Fruit fly (Drosophila melanogaster) whole organism, embryonic: ENCODE data around the gene schlank.

Experiments
- Bteb2 ChIP-seq: fragments of 200-800 bp; sonication (Bioruptor generic); optimal IDR thresholded peaks from 2 replicates; lab custom pipeline; 2016; ENCODE audit warnings: missing biosample characterization, missing genetic modification characterization
- CG10267 ChIP-seq: fragments of 200-800 bp; sonication (Bioruptor generic); optimal IDR thresholded peaks from 2 replicates; lab custom pipeline; 2018; ENCODE audit warnings: missing biosample characterization, mild to moderate bottlenecking, missing genetic modification characterization, moderate library complexity
- CG11456 ChIP-seq: fragments of 200-800 bp; sonication (Bioruptor generic); IDR thresholded peaks from 3 replicates; pipeline ENCODE4 v1.3.6; 2022; ENCODE audit warnings: missing biosample characterization, missing genetic modification characterization
- CG12236 ChIP-seq: fragments of 200-800 bp; sonication (Bioruptor generic); optimal IDR thresholded peaks from 2 replicates; lab custom pipeline; 2016; ENCODE audit warnings: missing biosample characterization, missing genetic modification characterization
- CG12744 ChIP-seq: fragments of 200-800 bp; sonication (Bioruptor generic); optimal IDR thresholded peaks from 2 replicates; lab custom pipeline; 2016; ENCODE audit warnings: missing biosample characterization, missing genetic modification characterization
- CG13287 ChIP-seq: fragments of 200-800 bp; sonication (Bioruptor generic); IDR thresholded peaks from 2 replicates; pipeline ENCODE4 v1.3.6; 2022; ENCODE audit warnings: missing biosample characterization, missing genetic modification characterization; ENCODE audit not compliant: partially characterized antibody
- CG13424 ChIP-seq: fragments of 200-800 bp; sonication (Bioruptor generic); optimal IDR thresholded peaks from 2 replicates; lab custom pipeline; 2019; ENCODE audit warnings: missing biosample characterization, mild to moderate bottlenecking, missing genetic modification characterization, moderate library complexity
- CG13894 ChIP-seq: fragments of 200-800 bp; sonication (Bioruptor generic); optimal IDR thresholded peaks from 3 replicates; lab custom pipeline; 2018; ENCODE audit warnings: missing biosample characterization, mild to moderate bottlenecking, missing genetic modification characterization, moderate library complexity
- CG14441 ChIP-seq: fragments of 200-800 bp; sonication (Bioruptor generic); IDR thresholded peaks from 2 replicates; pipeline ENCODE4 v1.3.6; 2022; ENCODE audit warnings: missing biosample characterization, missing genetic modification characterization
- CG14965 ChIP-seq: fragments of 200-800 bp; sonication (Bioruptor generic); optimal IDR thresholded peaks from 2 replicates; lab custom pipeline; 2016; ENCODE audit warnings: missing biosample characterization, missing genetic modification characterization, borderline replicate concordance
- CG15601 ChIP-seq: fragments of 200-800 bp; sonication (Bioruptor generic); optimal IDR thresholded peaks from 3 replicates; lab custom pipeline; 2019; ENCODE audit warnings: missing biosample characterization, mild to moderate bottlenecking, missing genetic modification characterization, moderate library complexity
- CG17568 ChIP-seq: fragments of 200-800 bp; sonication (Bioruptor generic); optimal IDR thresholded peaks from 2 replicates; lab custom pipeline; 2018; ENCODE audit warnings: missing biosample characterization, mild to moderate bottlenecking, missing genetic modification characterization, moderate library complexity
- CG2116 ChIP-seq: fragments of 200-800 bp; sonication (Bioruptor generic); optimal IDR thresholded peaks from 3 replicates; lab custom pipeline; 2018; ENCODE audit warnings: missing biosample characterization, mild to moderate bottlenecking, missing genetic modification characterization
- CG30020 ChIP-seq: fragments of 200-800 bp; optimal IDR thresholded peaks from 2 replicates; lab custom pipeline; 2019; ENCODE audit warnings: missing biosample characterization, mild to moderate bottlenecking, missing genetic modification characterization, moderate library complexity
- CG3065 ChIP-seq: fragments of 200-800 bp; sonication (Bioruptor generic); optimal IDR thresholded peaks from 2 replicates; lab custom pipeline; 2016; ENCODE audit warnings: missing biosample characterization, missing genetic modification characterization
- CG3163 ChIP-seq: fragments of 200-800 bp; sonication (Bioruptor generic); optimal IDR thresholded peaks from 3 replicates; lab custom pipeline; 2016; ENCODE audit warnings: missing biosample characterization, missing genetic modification characterization
- CG4730 ChIP-seq: fragments of 200-800 bp; sonication (Bioruptor generic); IDR thresholded peaks from 2 replicates; pipeline ENCODE4 v1.3.6; 2022; ENCODE audit warnings: missing biosample characterization, missing genetic modification characterization
- CG8290 ChIP-seq, 3 experiments: fragments of 200-800 bp; sonication (Bioruptor generic); optimal IDR thresholded peaks; 2 replicates each; lab custom pipeline; 2016 to 2019; ENCODE audit warnings: missing biosample characterization in 3 of 3, missing genetic modification characterization in 3 of 3, mild to moderate bottlenecking in 2 of 3, moderate library complexity in 1 of 3
- CG9932 ChIP-seq: fragments of 200-800 bp; sonication (Bioruptor generic); IDR thresholded peaks from 2 replicates; pipeline ENCODE4 v1.3.6; 2022; ENCODE audit warnings: missing biosample characterization, missing genetic modification characterization
- CHES-1-like ChIP-seq: fragments of 200-800 bp; sonication (Bioruptor generic); optimal IDR thresholded peaks from 2 replicates; lab custom pipeline; 2016; ENCODE audit warnings: missing biosample characterization, missing genetic modification characterization
- CTCF ChIP-seq: fragments of 200-800 bp; sonication (Bioruptor generic); optimal IDR thresholded peaks from 2 replicates; lab custom pipeline; 2017; ENCODE audit warnings: missing biosample characterization, mild to moderate bottlenecking, missing genetic modification characterization, moderate library complexity
- Dad ChIP-seq: fragments of 200-800 bp; sonication (Bioruptor generic); optimal IDR thresholded peaks from 3 replicates; lab custom pipeline; 2016; ENCODE audit warnings: missing biosample characterization, missing genetic modification characterization
- Dll ChIP-seq: fragments of 200-800 bp; sonication (Bioruptor generic); IDR thresholded peaks from 4 replicates; pipeline ENCODE4 v1.3.6; 2022; ENCODE audit warnings: missing biosample characterization, missing genetic modification characterization; ENCODE audit not compliant: partially characterized antibody
- Doc3 ChIP-seq: fragments of 200-800 bp; sonication (Bioruptor generic); IDR thresholded peaks from 3 replicates; pipeline ENCODE4 v1.3.6; 2022; ENCODE audit warnings: missing biosample characterization, missing genetic modification characterization; ENCODE audit not compliant: partially characterized antibody
- Dp ChIP-seq: fragments of 200-800 bp; sonication (Bioruptor generic); optimal IDR thresholded peaks from 2 replicates; lab custom pipeline; 2018; ENCODE audit warnings: missing biosample characterization, mild to moderate bottlenecking, missing genetic modification characterization, moderate library complexity
- Dref ChIP-seq: fragments of 200-800 bp; sonication (Bioruptor generic); IDR thresholded peaks from 2 replicates; pipeline ENCODE4 v1.3.6; 2022; ENCODE audit warnings: missing biosample characterization, missing genetic modification characterization
- Ets65A ChIP-seq: fragments of 200-800 bp; sonication (Bioruptor generic); peaks from one replicate; lab custom pipeline; 2016; ENCODE audit warnings: missing biosample characterization, missing genetic modification characterization
- H2.0 ChIP-seq: fragments of 200-800 bp; sonication (Bioruptor generic); IDR thresholded peaks from 2 replicates; pipeline ENCODE4 v1.3.6; 2022; ENCODE audit warnings: missing biosample characterization, missing genetic modification characterization
- Hsf ChIP-seq: fragments of 200-800 bp; sonication (Bioruptor generic); optimal IDR thresholded peaks from 3 replicates; lab custom pipeline; 2016; ENCODE audit warnings: missing biosample characterization, missing genetic modification characterization
- Jarid2 ChIP-seq: fragments of 200-800 bp; sonication (Bioruptor generic); optimal IDR thresholded peaks from 3 replicates; lab custom pipeline; 2017; ENCODE audit warnings: mild to moderate bottlenecking, missing biosample characterization, missing genetic modification reagents, missing genetic modification characterization
- NC2β ChIP-seq: fragments of 200-800 bp; sonication (Bioruptor generic); optimal IDR thresholded peaks from 2 replicates; lab custom pipeline; 2016; ENCODE audit warnings: missing biosample characterization, missing genetic modification characterization
- NFAT ChIP-seq: fragments of 200-800 bp; sonication (Bioruptor generic); IDR thresholded peaks from 2 replicates; pipeline ENCODE4 v1.3.6; 2022; ENCODE audit warnings: missing biosample characterization, missing genetic modification characterization
- az2 ChIP-seq: fragments of 200-800 bp; sonication (Bioruptor generic); optimal IDR thresholded peaks from 3 replicates; lab custom pipeline; 2016; ENCODE audit warnings: missing biosample characterization, missing genetic modification characterization
- bab2 ChIP-seq: fragments of 200-800 bp; sonication (Bioruptor generic); optimal IDR thresholded peaks from 2 replicates; lab custom pipeline; 2016; ENCODE audit warnings: missing biosample characterization, missing genetic modification characterization
- bsh ChIP-seq, 2 experiments: fragments of 200-800 bp; sonication (Bioruptor generic); optimal IDR thresholded peaks; 2 replicates each; lab custom pipeline; 2017 to 2018; ENCODE audit warnings: mild to moderate bottlenecking in 2 of 2, missing biosample characterization in 2 of 2, missing genetic modification characterization in 2 of 2, moderate library complexity in 1 of 2
- caup ChIP-seq: fragments of 200-800 bp; sonication (Bioruptor generic); optimal IDR thresholded peaks from 3 replicates; lab custom pipeline; 2017; ENCODE audit warnings: missing biosample characterization, mild to moderate bottlenecking, missing genetic modification characterization, moderate library complexity; ENCODE audit not compliant: severe bottlenecking
- chm ChIP-seq: fragments of 200-800 bp; sonication (Bioruptor generic); IDR thresholded peaks from 2 replicates; pipeline ENCODE4 v1.3.6; 2022; ENCODE audit warnings: missing biosample characterization, missing genetic modification characterization
- crp ChIP-seq, 2 experiments: fragments of 200-800 bp; sonication (Bioruptor generic); optimal IDR thresholded peaks; 2 replicates in 1 of 2; 3 replicates in 1 of 2; lab custom pipeline; 2017; ENCODE audit warnings: missing biosample characterization in 2 of 2, missing genetic modification characterization in 2 of 2, mild to moderate bottlenecking in 1 of 2, moderate library complexity in 1 of 2
- dm ChIP-seq: fragments of 200-800 bp; sonication (Bioruptor generic); optimal IDR thresholded peaks from 3 replicates; lab custom pipeline; 2016; ENCODE audit warnings: missing biosample characterization, missing genetic modification characterization
- jumu ChIP-seq: fragments of 200-800 bp; sonication (Bioruptor generic); optimal IDR thresholded peaks from 3 replicates; lab custom pipeline; 2016; ENCODE audit warnings: missing biosample characterization, missing genetic modification characterization
- lbe ChIP-seq: fragments of 200-800 bp; sonication (Bioruptor generic); optimal IDR thresholded peaks from 2 replicates; lab custom pipeline; 2016; ENCODE audit warnings: missing biosample characterization, mild to moderate bottlenecking, missing genetic modification characterization
- mirr ChIP-seq: fragments of 200-800 bp; sonication (Bioruptor generic); optimal IDR thresholded peaks from 3 replicates; lab custom pipeline; 2018; ENCODE audit warnings: missing biosample characterization, mild to moderate bottlenecking, missing genetic modification characterization
- nerfin-1 ChIP-seq: fragments of 200-800 bp; sonication (Bioruptor generic); optimal IDR thresholded peaks from 3 replicates; lab custom pipeline; 2019; ENCODE audit warnings: missing biosample characterization, mild to moderate bottlenecking, missing genetic modification characterization, moderate library complexity
- odd ChIP-seq: fragments of 200-800 bp; sonication (Bioruptor generic); optimal IDR thresholded peaks from 2 replicates; lab custom pipeline; 2017; ENCODE audit warnings: missing biosample characterization, mild to moderate bottlenecking, missing genetic modification characterization
- phol ChIP-seq: fragments of 200-800 bp; sonication (Bioruptor generic); optimal IDR thresholded peaks from 3 replicates; lab custom pipeline; 2018; ENCODE audit warnings: missing biosample characterization, mild to moderate bottlenecking, missing genetic modification characterization, moderate library complexity
- row ChIP-seq: fragments of 200-800 bp; sonication (Bioruptor generic); IDR thresholded peaks from 3 replicates; pipeline ENCODE4 v1.3.6; 2022; ENCODE audit warnings: missing biosample characterization, missing genetic modification characterization
- so ChIP-seq: fragments of 200-800 bp; sonication (Bioruptor generic); IDR thresholded peaks from 3 replicates; pipeline ENCODE4 v1.3.6; 2022; ENCODE audit warnings: missing biosample characterization, missing genetic modification characterization
- sug ChIP-seq: fragments of 200-800 bp; optimal IDR thresholded peaks from 2 replicates; lab custom pipeline; 2019; ENCODE audit warnings: missing biosample characterization, mild to moderate bottlenecking, missing genetic modification characterization, moderate library complexity
- twi ChIP-seq: fragments of 200-800 bp; optimal IDR thresholded peaks from 2 replicates; lab custom pipeline; 2019; ENCODE audit warnings: missing biosample characterization, mild to moderate bottlenecking, missing genetic modification characterization, moderate library complexity
- unpg ChIP-seq: fragments of 200-800 bp; sonication (Bioruptor generic); optimal IDR thresholded peaks from 3 replicates; lab custom pipeline; 2018; ENCODE audit warnings: missing biosample characterization, mild to moderate bottlenecking, missing genetic modification characterization, moderate library complexity

The schlank gene

dm6 chrX:6287842-6288241 lies 20.8 kb upstream of the schlank start, which contains the start of the genes Top3beta and wuho (continued):
- peak in 1 of 2 experiments; percentile 44 for TF ChIP-seq crp (GFP tag; optimal IDR thresholded peaks at IDR 0.05; lab: Kevin White, UChicago)
- no peak for TF ChIP-seq CG14965
- TF ChIP-seq nerfin-1, result peak; percentile 60
- peak; percentile 49 for TF ChIP-seq Dp (GFP tag; lab: Kevin White, UChicago)
- TF ChIP-seq H2.0 (GFP tag; lab: Robert Waterston, UW), result no peak
- peak; percentile 49; the same call in 1 of the 3 replicates for TF ChIP-seq Doc3 (GFP tag; lab: Robert Waterston, UW)
- 0 out of 3 replicates have a peak, but pooled peaks have one; percentile 11 for TF ChIP-seq so (GFP tag; lab: Robert Waterston, UW)
- peak; percentile 8 for TF ChIP-seq CG13424
- TF ChIP-seq dm (GFP tag; lab: Kevin White, UChicago), result peak; percentile 79
- TF ChIP-seq Bteb2 (GFP tag; lab: Kevin White, UChicago), result peak; percentile 30
- peak; percentile 45 for TF ChIP-seq CG8290 (GFP tag; optimal IDR thresholded peaks at IDR 0.05; lab: Kevin White, UChicago)
- TF ChIP-seq CG8290 (tag; optimal IDR thresholded peaks at IDR 0.05; lab: Kevin White, UChicago), result peak; percentile 2 to 90
- TF ChIP-seq CG11456, result peak; percentile 66; the same call in 1 of the 3 replicates
- 0 out of 2 replicates have a peak, but pooled peaks have one; percentile 20 for TF ChIP-seq NFAT (GFP tag; lab: Robert Waterston, UW)
- peak; percentile 70 for TF ChIP-seq NC2β (GFP tag; lab: Kevin White, UChicago)
- TF ChIP-seq twi, result peak; percentile 23
- peak; percentile 40 for TF ChIP-seq bab2 (GFP tag; lab: Kevin White, UChicago)
- peak; percentile 4 for TF ChIP-seq CG12744 (GFP tag; lab: Kevin White, UChicago)
- peak; percentile 61 for TF ChIP-seq CG3163
- peak; percentile 82 for TF ChIP-seq CG13287 (GFP tag; lab: Robert Waterston, UW)
- TF ChIP-seq lbe (GFP tag; lab: Kevin White, UChicago), result peak; percentile 30
- peak; percentile 67 for TF ChIP-seq row (GFP tag; lab: Robert Waterston, UW)
- no peak for TF ChIP-seq CG4730 (GFP tag; lab: Robert Waterston, UW)
- peak; percentile 39 for TF ChIP-seq Hsf (GFP tag; lab: Kevin White, UChicago)
- TF ChIP-seq bsh (GFP tag; optimal IDR thresholded peaks at IDR 0.05; lab: Kevin White, UChicago), result peak in 1 of 2 experiments; percentile 2
- peak; percentile 90 for TF ChIP-seq Ets65A (GFP tag; lab: Kevin White, UChicago)
- TF ChIP-seq az2 (GFP tag; lab: Kevin White, UChicago), result peak; percentile 2
- peak; percentile 36 for TF ChIP-seq mirr (GFP tag; lab: Kevin White, UChicago)
- TF ChIP-seq CG2116 (GFP tag; lab: Kevin White, UChicago), result peak; percentile 86
- peak; percentile 68; the same call in 3 of the 4 replicates for TF ChIP-seq Dll (GFP tag; lab: Robert Waterston, UW)
- TF ChIP-seq CG17568 (GFP tag; lab: Kevin White, UChicago), result no peak
- TF ChIP-seq phol (tag; lab: Kevin White, UChicago), result peak; percentile 56
- no peak for TF ChIP-seq Jarid2 (GFP tag; lab: Kevin White, UChicago)
- TF ChIP-seq CG13894, result peak; percentile 97
- TF ChIP-seq CG12236 (GFP tag; lab: Kevin White, UChicago), result no peak
- peak; percentile 7 for TF ChIP-seq Dad (GFP tag; lab: Kevin White, UChicago)
- peak; percentile 62 for TF ChIP-seq caup (GFP tag; lab: Kevin White, UChicago)
- peak; percentile 66 for TF ChIP-seq sug
- peak; percentile 28; the same call in 1 of the 2 replicates for TF ChIP-seq chm (GFP tag; lab: Robert Waterston, UW)
- TF ChIP-seq CHES-1-like (GFP tag; lab: Kevin White, UChicago), result peak; percentile 74
- TF ChIP-seq CG30020 (tag; lab: Kevin White, UChicago), result peak; percentile 41
- TF ChIP-seq jumu (GFP tag; lab: Kevin White, UChicago), result peak; percentile 58
- TF ChIP-seq CG10267 (tag; lab: Kevin White, UChicago), result peak; percentile 57
- 0 out of 2 replicates have a peak, but pooled peaks have one; percentile 4 for TF ChIP-seq CG14441
- TF ChIP-seq unpg (GFP tag; lab: Kevin White, UChicago), result peak; percentile 28
- peak; percentile 54 for TF ChIP-seq CG9932 (GFP tag; lab: Robert Waterston, UW)
- no peak for TF ChIP-seq odd (GFP tag; lab: Kevin White, UChicago)
- peak; percentile 29 for TF ChIP-seq CTCF (GFP tag; lab: Kevin White, UChicago)
- TF ChIP-seq CG3065, result no peak
- TF ChIP-seq Dref (GFP tag; lab: Robert Waterston, UW), result peak; percentile 88
- TF ChIP-seq CG15601 (tag; lab: Kevin White, UChicago), result no peak
